Worm (Caenorhabditis elegans) whole organism, L1 larva: ENCODE results near the gene pes-5.

Source experiments
- ama-1 ChIP-seq: fragments of 150-350 bp; optimal IDR thresholded peaks from 2 replicates; lab custom pipeline; 2014
- ceh-88 ChIP-seq: fragments of 200-800 bp; sonication (Bioruptor generic); IDR thresholded peaks from 2 replicates; pipeline ENCODE4 v1.3.6; 2022; ENCODE audit warnings: missing genetic modification characterization, missing compliant biosample characterization
- dpl-1 ChIP-seq, 3 experiments: fragments of 150-350 bp in 2 of 3; sonication (generic microtip) in 1 of 3; optimal IDR thresholded peaks; 2 replicates each; lab custom pipeline; 2014 to 2017; ENCODE audit warnings: missing biosample characterization in 3 of 3, missing genetic modification characterization in 3 of 3, missing genetic modification reagents in 3 of 3
- egl-27 ChIP-seq, 2 experiments: fragments of 150-350 bp in 1 of 2; sonication (generic microtip); optimal IDR thresholded peaks; 3 replicates each; lab custom pipeline; 2017 to 2018; ENCODE audit warnings: missing biosample characterization in 2 of 2, missing genetic modification characterization in 2 of 2, missing genetic modification reagents in 2 of 2
- lin-39 ChIP-seq: fragments of 150-350 bp; optimal IDR thresholded peaks from 2 replicates; lab custom pipeline; 2014; ENCODE audit warnings: missing biosample characterization, missing genetic modification reagents, missing genetic modification characterization
- mdl-1 ChIP-seq, 2 experiments: fragments of 150-350 bp; optimal IDR thresholded peaks; 2 replicates each; lab custom pipeline; 2014 to 2017; ENCODE audit warnings: missing biosample characterization in 2 of 2, missing genetic modification characterization in 2 of 2, inconsistent platforms in 1 of 2
- nhr-12 ChIP-seq: sonication (generic microtip); optimal IDR thresholded peaks from 2 replicates; lab custom pipeline; 2017; ENCODE audit warnings: missing biosample characterization, missing genetic modification characterization
- nhr-28 ChIP-seq: fragments of 150-350 bp; optimal IDR thresholded peaks from 2 replicates; lab custom pipeline; 2014; ENCODE audit warnings: missing biosample characterization, missing genetic modification characterization
- nhr-90 ChIP-seq: sonication (generic microtip); optimal IDR thresholded peaks from 2 replicates; lab custom pipeline; 2016; ENCODE audit warnings: mild to moderate bottlenecking, missing genetic modification characterization, missing compliant biosample characterization; ENCODE audit not compliant: poor library complexity
- pqm-1 ChIP-seq: sonication (generic microtip); optimal IDR thresholded peaks from 3 replicates; lab custom pipeline; 2017; ENCODE audit warnings: missing biosample characterization, missing genetic modification characterization
- snpc-4 ChIP-seq: fragments of 150-350 bp; optimal IDR thresholded peaks from 2 replicates; lab custom pipeline; 2014; ENCODE audit warnings: missing biosample characterization, missing genetic modification characterization
- ztf-11 ChIP-seq, 2 experiments: sonication (generic microtip); optimal IDR thresholded peaks; 2 replicates each; lab custom pipeline; 2016 to 2017; ENCODE audit warnings: missing genetic modification characterization in 2 of 2, missing biosample characterization in 1 of 2, missing compliant biosample characterization in 1 of 2

- TF ChIP-seq snpc-4 (tag; lab: Kevin White, UChicago) (no peak), ama-1 (lab: Kevin White, UChicago) (no peak), pqm-1 (no peak), dpl-1 (GFP tag; optimal IDR thresholded peaks at IDR 0.05; lab: Kevin White, UChicago) (no peak), egl-27 (tag; optimal IDR thresholded peaks at IDR 0.05; lab: Kevin White, UChicago) (no peak), mdl-1 (tag; optimal IDR thresholded peaks at IDR 0.05; lab: Kevin White, UChicago) (no peak), ceh-88 (GFP tag; lab: Robert Waterston, UW) (no peak), lin-39 (tag; lab: Kevin White, UChicago) (no peak), nhr-12 (tag; lab: Kevin White, UChicago) (no peak), nhr-90 (tag; lab: Kevin White, UChicago) (no peak), nhr-28 (tag; lab: Kevin White, UChicago) (no peak), ztf-11 (tag; optimal IDR thresholded peaks at IDR 0.05; lab: Kevin White, UChicago) (no peak)
Measured at ce11 chrII:11797194-11797593, 32.6 kb downstream of the pes-5 start.
